Fruit fly (Drosophila melanogaster) whole organism, pupa: Measurements from ENCODE around the gene CG4456.

ENCODE experiments used
- CG13204 ChIP-seq: fragments of 200-800 bp; sonication (Bioruptor generic); optimal IDR thresholded peaks from 2 replicates; lab custom pipeline; 2018; ENCODE audit warnings: missing biosample characterization, mild to moderate bottlenecking, missing genetic modification characterization, moderate library complexity
- D1 ChIP-seq: fragments of 200-800 bp; sonication (Bioruptor generic); optimal IDR thresholded peaks from 2 replicates; lab custom pipeline; 2018; ENCODE audit warnings: missing biosample characterization, mild to moderate bottlenecking, missing genetic modification characterization, moderate library complexity
- Ets98B ChIP-seq: fragments of 200-800 bp; sonication (Bioruptor generic); IDR thresholded peaks from 2 replicates; pipeline ENCODE4 v1.3.6; 2022; ENCODE audit warnings: missing biosample characterization, missing genetic modification characterization
- Pif1A ChIP-seq: fragments of 200-800 bp; sonication (Bioruptor generic); optimal IDR thresholded peaks from 3 replicates; lab custom pipeline; 2016; ENCODE audit warnings: missing biosample characterization, missing genetic modification characterization
- Pif1B ChIP-seq: fragments of 200-800 bp; sonication (Bioruptor generic); optimal IDR thresholded peaks from 3 replicates; lab custom pipeline; 2016; ENCODE audit warnings: missing biosample characterization, missing genetic modification characterization
- fd96Ca ChIP-seq: fragments of 200-800 bp; sonication (Bioruptor generic); IDR thresholded peaks from 3 replicates; pipeline ENCODE4 v1.3.6; 2022; ENCODE audit warnings: missing biosample characterization, missing genetic modification characterization

dm6 chr3L:9379484-9380343, 7.2 kb downstream of the CG4456 start, which contains the start of gene Hsp67Ba:
- TF ChIP-seq Pif1A (GFP tag; lab: Kevin White, UChicago) (no peak), D1 (tag; lab: Kevin White, UChicago) (no peak), CG13204 (peak; percentile 80), Pif1B (GFP tag; lab: Kevin White, UChicago) (peak; percentile 11), Ets98B (no peak), fd96Ca (GFP tag; lab: Robert Waterston, UW) (no peak)
